Fruit fly (Drosophila melanogaster): ENCODE measurements around the gene Inx5.
A peak's percentile ranks its signal among the peaks of the same experiment; 100 is the strongest.

The Inx5 gene

dm6 chrX:19153288-19154130 is 17.2 kb downstream of the Inx5 start:
- TF ChIP-seq usp (GFP tag; optimal IDR thresholded peaks at IDR 0.05) (no peak), EcR (GFP tag; optimal IDR thresholded peaks at IDR 0.05) (no peak), pan (optimal IDR thresholded peaks at IDR 0.05) (no peak), Dll (optimal IDR thresholded peaks at IDR 0.05) (peak; percentile 77)

dm6 chrX:19152570-19153287 is 18.0 kb downstream of the Inx5 start:
- TF ChIP-seq psq (optimal IDR thresholded peaks at IDR 0.05): no peak
- TF ChIP-seq usp (GFP tag; optimal IDR thresholded peaks at IDR 0.05): no peak
- no peak for TF ChIP-seq CG8478 (optimal IDR thresholded peaks at IDR 0.05)

- no peak for TF ChIP-seq pan (optimal IDR thresholded peaks at IDR 0.05)
- TF ChIP-seq psq (optimal IDR thresholded peaks at IDR 0.05): no peak
- no peak for TF ChIP-seq Dll (optimal IDR thresholded peaks at IDR 0.05)
- no peak for TF ChIP-seq CG8478 (optimal IDR thresholded peaks at IDR 0.05)
- TF ChIP-seq EcR (GFP tag; optimal IDR thresholded peaks at IDR 0.05): no peak
- no peak for TF ChIP-seq usp (GFP tag; optimal IDR thresholded peaks at IDR 0.05)
Observed at dm6 chrX:19149511-19149876, 21.2 kb downstream of the Inx5 start.

dm6 chrX:19148798-19149510 is 21.7 kb downstream of the Inx5 start:
- TF ChIP-seq psq (optimal IDR thresholded peaks at IDR 0.05) (no peak), CG8478 (optimal IDR thresholded peaks at IDR 0.05) (no peak), pan (optimal IDR thresholded peaks at IDR 0.05) (no peak), usp (GFP tag; optimal IDR thresholded peaks at IDR 0.05) (no peak), EcR (GFP tag; optimal IDR thresholded peaks at IDR 0.05) (no peak), Dll (optimal IDR thresholded peaks at IDR 0.05) (no peak)

- TF ChIP-seq CG8478 (optimal IDR thresholded peaks at IDR 0.05): no peak
- no peak for TF ChIP-seq usp (GFP tag; optimal IDR thresholded peaks at IDR 0.05)
- TF ChIP-seq EcR (GFP tag; optimal IDR thresholded peaks at IDR 0.05): no peak
- TF ChIP-seq pan (optimal IDR thresholded peaks at IDR 0.05): no peak
- TF ChIP-seq Dll (optimal IDR thresholded peaks at IDR 0.05): no peak
- no peak for TF ChIP-seq psq (optimal IDR thresholded peaks at IDR 0.05)
Observed at dm6 chrX:19147939-19148641, 22.6 kb downstream of the Inx5 start.

- TF ChIP-seq usp (GFP tag; optimal IDR thresholded peaks at IDR 0.05): no peak
- TF ChIP-seq pan (optimal IDR thresholded peaks at IDR 0.05): peak; percentile 50
Observed at dm6 chrX:19146421-19146952, 24.2 kb downstream of the Inx5 start.

- TF ChIP-seq Dll (optimal IDR thresholded peaks at IDR 0.05) (no peak), EcR (GFP tag; optimal IDR thresholded peaks at IDR 0.05) (no peak), CG8478 (optimal IDR thresholded peaks at IDR 0.05) (no peak), psq (optimal IDR thresholded peaks at IDR 0.05) (no peak), pan (optimal IDR thresholded peaks at IDR 0.05) (no peak), usp (GFP tag; optimal IDR thresholded peaks at IDR 0.05) (no peak)
Observed at dm6 chrX:19144785-19145422, 25.8 kb downstream of the Inx5 start.

- TF ChIP-seq pan (optimal IDR thresholded peaks at IDR 0.05) (no peak), usp (GFP tag; optimal IDR thresholded peaks at IDR 0.05) (no peak), Dll (optimal IDR thresholded peaks at IDR 0.05) (no peak), CG8478 (optimal IDR thresholded peaks at IDR 0.05) (no peak), psq (optimal IDR thresholded peaks at IDR 0.05) (no peak), EcR (GFP tag; optimal IDR thresholded peaks at IDR 0.05) (no peak)
Observed at dm6 chrX:19135768-19136167, 34.9 kb downstream of the Inx5 start, which contains the start of gene Obp18a. Gene Obp18a, minus strand, starts transcription at chrX:19135868.

dm6 chrX:19127216-19127615 is 43.5 kb downstream of the Inx5 start, which contains the start of gene tgy:
Gene tgy, minus strand, starts transcription at chrX:19127316.
- TF ChIP-seq CG8478 (optimal IDR thresholded peaks at IDR 0.05) (no peak), EcR (GFP tag; optimal IDR thresholded peaks at IDR 0.05) (no peak), usp (GFP tag; optimal IDR thresholded peaks at IDR 0.05) (no peak)

- TF ChIP-seq CG8478 (optimal IDR thresholded peaks at IDR 0.05) (no peak), pan (optimal IDR thresholded peaks at IDR 0.05) (no peak), usp (GFP tag; optimal IDR thresholded peaks at IDR 0.05) (no peak), Dll (optimal IDR thresholded peaks at IDR 0.05) (no peak), psq (optimal IDR thresholded peaks at IDR 0.05) (no peak), EcR (GFP tag; optimal IDR thresholded peaks at IDR 0.05) (no peak)
Observed at dm6 chrX:19124288-19124687, 46.4 kb downstream of the Inx5 start, which contains the start of gene CG15882. Gene CG15882, minus strand, starts transcription at chrX:19124388.

dm6 chrX:19120367-19120766 is 50.3 kb downstream of the Inx5 start:
- TF ChIP-seq pan (optimal IDR thresholded peaks at IDR 0.05): no peak
- TF ChIP-seq CG8478 (optimal IDR thresholded peaks at IDR 0.05): no peak
- no peak for TF ChIP-seq Dll (optimal IDR thresholded peaks at IDR 0.05)
- no peak for TF ChIP-seq usp (GFP tag; optimal IDR thresholded peaks at IDR 0.05)
- no peak for TF ChIP-seq EcR (GFP tag; optimal IDR thresholded peaks at IDR 0.05)
- TF ChIP-seq psq (optimal IDR thresholded peaks at IDR 0.05): no peak

All from whole organism.